Fruit fly (Drosophila melanogaster) Kc167 (cell line): ENCODE data around the gene CG7248.

Source experiments
- Myc ChIP-seq: fragments of >200 bp; optimal IDR thresholded peaks from 2 replicates; lab custom pipeline; 2017; ENCODE audit warnings: missing external identifiers
- Sin3A ChIP-seq: fragments of >200 bp; optimal IDR thresholded peaks from 2 replicates; lab custom pipeline; 2018; ENCODE audit warnings: missing external identifiers
- insv ChIP-seq: fragments of >200 bp; optimal IDR thresholded peaks from 3 replicates; lab custom pipeline; 2018; ENCODE audit warnings: missing external identifiers
- psq ChIP-seq: fragments of >200 bp; optimal IDR thresholded peaks from 2 replicates; lab custom pipeline; 2017; ENCODE audit warnings: missing external identifiers

DNA sequence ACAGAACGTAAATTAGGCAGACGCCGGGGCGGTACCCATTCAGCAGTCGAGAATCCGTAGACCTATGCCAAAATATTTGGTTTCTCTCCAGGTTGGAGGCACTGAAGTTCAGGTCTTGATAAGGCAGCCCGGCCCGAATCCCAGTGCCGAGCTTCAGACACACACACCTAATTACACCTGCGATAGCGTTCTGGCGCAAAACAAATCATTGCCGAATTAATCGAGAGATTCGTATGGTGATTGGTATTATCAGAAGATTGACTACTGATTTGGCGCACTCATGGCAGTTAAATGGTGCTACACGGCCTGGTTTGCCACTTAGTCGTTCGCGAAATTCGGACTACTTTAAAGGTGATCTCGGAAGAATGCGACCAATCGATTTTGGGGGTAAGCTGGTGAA, 6.5 kb upstream of the CG7248 start, which contains the start of gene CG7252:
- TF ChIP-seq Sin3A (lab: Kevin White, UChicago) = no peak
- TF ChIP-seq insv (lab: Kevin White, UChicago) = no peak
- TF ChIP-seq Myc (lab: Kevin White, UChicago) = no peak
- TF ChIP-seq psq (lab: Kevin White, UChicago) = no peak
